Fruit fly (Drosophila melanogaster) whole organism, adult: ENCODE measurements around the gene CG8086.

Experiments used
- CG11617 ChIP-seq: fragments of 200-800 bp; sonication (Bioruptor generic); optimal IDR thresholded peaks from 2 replicates; lab custom pipeline; 2017; ENCODE audit warnings: mild to moderate bottlenecking, missing biosample characterization, missing genetic modification reagents, missing genetic modification characterization
- CG12768 ChIP-seq: fragments of 200-800 bp; sonication (Bioruptor generic); optimal IDR thresholded peaks from 2 replicates; lab custom pipeline; 2017; ENCODE audit warnings: missing biosample characterization, missing genetic modification characterization, mild to moderate bottlenecking, moderate library complexity, missing genetic modification reagents
- CG14711 ChIP-seq: fragments of 200-800 bp; sonication (Bioruptor generic); optimal IDR thresholded peaks from 2 replicates; lab custom pipeline; 2018; ENCODE audit warnings: missing biosample characterization, mild to moderate bottlenecking, missing genetic modification characterization, moderate library complexity
- CG1620 ChIP-seq: fragments of 200-800 bp; sonication (Bioruptor generic); optimal IDR thresholded peaks from 2 replicates; lab custom pipeline; 2016; ENCODE audit warnings: missing biosample characterization, missing genetic modification characterization
- CG33017 ChIP-seq: fragments of 200-800 bp; sonication (Bioruptor generic); optimal IDR thresholded peaks from 2 replicates; lab custom pipeline; 2018; ENCODE audit warnings: missing biosample characterization, mild to moderate bottlenecking, missing genetic modification characterization, moderate library complexity
- CG5204 ChIP-seq: fragments of 200-800 bp; sonication (Bioruptor generic); optimal IDR thresholded peaks from 2 replicates; lab custom pipeline; 2016; ENCODE audit warnings: missing biosample characterization, missing genetic modification characterization
- CG7045 ChIP-seq: fragments of 200-800 bp; sonication (Bioruptor generic); optimal IDR thresholded peaks from 2 replicates; lab custom pipeline; 2017; ENCODE audit warnings: missing biosample characterization, mild to moderate bottlenecking, missing genetic modification characterization
- CG7101 ChIP-seq: fragments of 200-800 bp; sonication (Bioruptor generic); optimal IDR thresholded peaks from 2 replicates; lab custom pipeline; 2018; ENCODE audit warnings: missing biosample characterization, mild to moderate bottlenecking, missing genetic modification characterization, moderate library complexity
- Clk ChIP-seq: fragments of 200-800 bp; sonication (Bioruptor generic); optimal IDR thresholded peaks from 2 replicates; lab custom pipeline; 2017; ENCODE audit warnings: missing biosample characterization, missing genetic modification characterization
- Crg-1 ChIP-seq: fragments of 200-800 bp; sonication (Bioruptor generic); optimal IDR thresholded peaks from 2 replicates; lab custom pipeline; 2016; ENCODE audit warnings: missing biosample characterization, missing genetic modification characterization
- Hr96 ChIP-seq: fragments of 200-800 bp; sonication (Bioruptor generic); optimal IDR thresholded peaks from 2 replicates; lab custom pipeline; 2016; ENCODE audit warnings: missing biosample characterization, missing genetic modification characterization
- Mnt ChIP-seq: fragments of 200-800 bp; sonication (Bioruptor generic); optimal IDR thresholded peaks from 2 replicates; lab custom pipeline; 2016; ENCODE audit warnings: missing biosample characterization, mild to moderate bottlenecking, missing genetic modification characterization
- bab1 ChIP-seq: fragments of 200-800 bp; sonication (Bioruptor generic); optimal IDR thresholded peaks from 3 replicates; lab custom pipeline; 2019; ENCODE audit warnings: missing biosample characterization, mild to moderate bottlenecking, missing genetic modification characterization, moderate library complexity
- cic ChIP-seq: fragments of 200-800 bp; sonication (Bioruptor generic); optimal IDR thresholded peaks from 2 replicates; lab custom pipeline; 2017; ENCODE audit warnings: missing biosample characterization, mild to moderate bottlenecking, missing genetic modification characterization, moderate library complexity
- cnc ChIP-seq, 2 experiments: fragments of >200 bp; optimal IDR thresholded peaks; 2 replicates each; lab custom pipeline; 2017
- kay ChIP-seq: fragments of 200-800 bp; sonication (Bioruptor generic); peaks from one replicate; lab custom pipeline; 2016; ENCODE audit warnings: missing biosample characterization, missing genetic modification characterization, borderline replicate concordance
- ovo ChIP-seq: fragments of 200-800 bp; sonication (Bioruptor generic); optimal IDR thresholded peaks from 2 replicates; lab custom pipeline; 2016; ENCODE audit warnings: missing biosample characterization, missing genetic modification characterization
- pad ChIP-seq: fragments of 200-800 bp; sonication (Bioruptor generic); optimal IDR thresholded peaks from 3 replicates; lab custom pipeline; 2017; ENCODE audit warnings: missing biosample characterization, missing genetic modification characterization, mild to moderate bottlenecking, moderate library complexity, missing genetic modification reagents
- tj ChIP-seq: fragments of 200-800 bp; sonication (Bioruptor generic); optimal IDR thresholded peaks from 3 replicates; lab custom pipeline; 2017; ENCODE audit warnings: missing biosample characterization, mild to moderate bottlenecking, missing genetic modification characterization, moderate library complexity
- toe ChIP-seq: fragments of 200-800 bp; sonication (Bioruptor generic); optimal IDR thresholded peaks from 2 replicates; lab custom pipeline; 2016; ENCODE audit warnings: missing biosample characterization, missing genetic modification characterization

CG8086 gene

DNA sequence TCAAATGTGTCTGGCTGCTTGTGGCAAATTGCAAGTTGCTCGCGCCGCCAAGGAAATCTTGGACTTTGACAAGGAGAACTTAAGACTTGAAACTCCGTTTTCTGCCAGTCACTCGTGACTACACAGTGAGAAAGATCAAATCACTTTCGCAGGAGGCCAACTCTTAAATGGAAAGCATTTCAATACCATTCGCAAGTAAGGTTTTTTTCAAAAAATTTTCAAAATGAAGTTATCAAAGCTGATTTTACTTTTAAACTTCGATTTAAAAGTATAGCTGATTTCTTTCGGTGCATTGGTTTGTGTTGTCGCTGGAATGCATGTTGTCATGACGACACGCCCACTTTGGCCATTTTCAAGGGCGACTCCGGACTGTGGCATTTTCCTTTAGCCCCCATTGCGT lies 24.9 kb downstream of the CG8086 start:
- no peak for TF ChIP-seq CG5204
- TF ChIP-seq Mnt (GFP tag; lab: Kevin White, UChicago), result no peak
- TF ChIP-seq Crg-1 (GFP tag; lab: Kevin White, UChicago), result no peak
- no peak for TF ChIP-seq cnc (optimal IDR thresholded peaks at IDR 0.05; lab: Kevin White, UChicago)
- no peak for TF ChIP-seq ovo (GFP tag; lab: Kevin White, UChicago)

DNA sequence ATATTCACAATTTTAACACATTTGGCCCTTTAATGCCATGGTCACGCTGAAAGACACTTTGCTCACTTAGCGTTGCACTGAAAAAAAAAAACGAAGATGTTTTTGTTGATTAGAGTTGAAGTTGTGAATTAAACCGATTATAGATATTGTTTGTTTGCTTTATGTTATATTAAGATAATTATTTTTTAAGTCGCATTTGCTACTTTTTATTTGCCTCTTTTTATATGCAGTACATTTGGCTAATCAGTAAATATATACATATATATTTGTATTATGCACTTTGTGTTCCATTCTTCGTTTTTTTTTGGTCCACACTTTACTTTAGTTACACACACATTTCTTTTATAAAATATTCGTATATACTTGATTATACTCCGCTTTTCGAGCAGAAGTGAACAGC lies 27.0 kb downstream of the CG8086 start:
- TF ChIP-seq kay (GFP tag; lab: Kevin White, UChicago) (peak; percentile 78), toe (GFP tag; lab: Kevin White, UChicago) (no peak), CG33017 (tag; lab: Kevin White, UChicago) (no peak)

DNA sequence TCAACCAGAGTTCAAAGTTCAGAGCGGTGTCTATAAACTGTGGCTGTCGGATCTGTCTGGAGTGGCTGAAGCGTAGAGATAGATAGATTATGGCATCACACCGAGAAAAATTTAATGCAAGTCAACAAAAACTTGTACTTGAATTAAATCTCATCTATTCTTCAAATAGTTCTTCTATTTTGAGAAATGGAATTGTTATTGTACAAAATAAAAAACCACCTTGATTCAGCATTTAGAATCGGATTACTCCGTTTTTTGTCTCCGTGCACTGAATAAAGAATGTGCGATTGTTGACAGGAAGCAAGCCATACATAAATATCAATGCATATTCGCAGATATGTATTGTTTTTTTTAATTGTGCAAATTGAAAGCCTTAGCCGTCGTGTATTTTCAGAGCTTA lies 27.7 kb downstream of the CG8086 start:
- TF ChIP-seq CG5204 (no peak), Crg-1 (GFP tag; lab: Kevin White, UChicago) (no peak), CG33017 (tag; lab: Kevin White, UChicago) (no peak), Mnt (GFP tag; lab: Kevin White, UChicago) (no peak), CG1620 (GFP tag; lab: Kevin White, UChicago) (no peak)

DNA sequence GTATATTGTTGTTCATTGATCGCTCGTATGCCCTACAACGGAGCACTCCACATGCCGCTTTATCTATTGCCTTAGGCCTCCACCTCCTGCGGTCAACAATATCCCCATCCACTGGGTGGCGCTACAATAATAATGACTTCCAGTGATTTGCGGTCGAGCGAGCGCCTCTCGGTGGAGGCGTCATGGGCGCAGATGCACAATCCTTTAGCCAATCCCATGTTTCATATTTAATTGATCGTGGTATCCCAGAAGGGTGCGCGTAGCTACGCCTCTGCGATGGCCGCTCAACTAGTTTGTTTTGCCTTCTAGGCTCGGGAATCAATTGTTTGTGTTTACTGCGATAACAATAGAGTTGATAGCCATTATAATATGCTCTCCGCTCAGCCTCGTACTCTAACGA lies 28.2 kb downstream of the CG8086 start:
- TF ChIP-seq Mnt (GFP tag; lab: Kevin White, UChicago) (no peak), CG7045 (GFP tag; lab: Kevin White, UChicago) (peak; percentile 5), cic (peak; percentile 75)

DNA sequence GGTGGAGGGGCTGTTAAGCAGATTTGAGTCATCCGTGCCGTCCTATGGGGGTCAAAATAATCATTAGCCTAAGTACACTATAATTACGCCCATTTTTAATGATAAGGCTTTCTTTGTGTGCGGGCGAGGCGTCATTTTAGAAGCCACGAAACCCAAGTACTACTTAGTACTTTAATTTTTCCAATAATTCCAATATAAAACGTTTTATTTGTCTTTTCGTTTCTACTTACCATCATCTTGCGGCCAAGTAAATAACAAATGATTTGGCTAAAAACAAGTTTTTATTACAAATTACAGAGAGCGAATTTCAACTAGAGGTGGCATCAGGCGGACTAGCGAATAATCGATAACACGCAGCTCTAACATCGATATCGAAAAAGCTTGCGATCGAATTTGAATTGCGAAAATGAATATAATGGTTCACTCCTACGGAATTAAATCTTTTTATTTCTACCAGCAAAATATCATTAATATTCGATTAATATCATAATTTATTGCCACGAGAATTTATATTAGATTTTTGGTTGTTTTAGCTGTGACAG lies 36.8 kb downstream of the CG8086 start, which contains the start of gene Snx6:
Gene Snx6 (minus strand): TSS at position 349 of the 542 bp plus-strand sequence.
- TF ChIP-seq Hr96 (GFP tag; lab: Kevin White, UChicago) (no peak), pad (GFP tag; lab: Kevin White, UChicago) (no peak), kay (GFP tag; lab: Kevin White, UChicago) (peak; percentile 88), CG33017 (tag; lab: Kevin White, UChicago) (no peak), CG7045 (GFP tag; lab: Kevin White, UChicago) (no peak), bab1 (peak; percentile 48), CG14711 (no peak), toe (GFP tag; lab: Kevin White, UChicago) (no peak)

DNA sequence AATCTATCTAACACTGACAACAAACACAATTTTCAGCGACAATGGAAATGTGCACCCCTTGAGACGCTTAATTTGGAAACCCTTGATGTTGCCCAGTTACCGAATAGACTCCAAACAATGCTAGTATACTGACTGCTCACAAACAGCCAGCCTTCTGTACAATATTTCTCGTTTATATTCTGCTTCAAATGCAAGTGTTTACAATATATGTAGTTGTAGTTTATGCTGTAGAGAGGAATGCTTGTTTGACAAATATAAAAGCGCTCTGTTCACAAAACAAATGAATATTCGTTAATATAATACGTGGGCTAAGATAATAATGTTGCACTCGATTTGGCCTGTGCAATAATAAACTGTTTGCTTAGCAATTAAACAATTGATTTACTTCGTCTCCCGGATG lies 39.4 kb downstream of the CG8086 start, which contains the start of gene CG8292:
Gene CG8292 (minus strand): TSS at position 101 of the 400 bp plus-strand sequence.
- TF ChIP-seq tj (GFP tag; lab: Kevin White, UChicago), result no peak
- no peak for TF ChIP-seq kay (GFP tag; lab: Kevin White, UChicago)
- no peak for TF ChIP-seq CG7101 (tag; lab: Kevin White, UChicago)

DNA sequence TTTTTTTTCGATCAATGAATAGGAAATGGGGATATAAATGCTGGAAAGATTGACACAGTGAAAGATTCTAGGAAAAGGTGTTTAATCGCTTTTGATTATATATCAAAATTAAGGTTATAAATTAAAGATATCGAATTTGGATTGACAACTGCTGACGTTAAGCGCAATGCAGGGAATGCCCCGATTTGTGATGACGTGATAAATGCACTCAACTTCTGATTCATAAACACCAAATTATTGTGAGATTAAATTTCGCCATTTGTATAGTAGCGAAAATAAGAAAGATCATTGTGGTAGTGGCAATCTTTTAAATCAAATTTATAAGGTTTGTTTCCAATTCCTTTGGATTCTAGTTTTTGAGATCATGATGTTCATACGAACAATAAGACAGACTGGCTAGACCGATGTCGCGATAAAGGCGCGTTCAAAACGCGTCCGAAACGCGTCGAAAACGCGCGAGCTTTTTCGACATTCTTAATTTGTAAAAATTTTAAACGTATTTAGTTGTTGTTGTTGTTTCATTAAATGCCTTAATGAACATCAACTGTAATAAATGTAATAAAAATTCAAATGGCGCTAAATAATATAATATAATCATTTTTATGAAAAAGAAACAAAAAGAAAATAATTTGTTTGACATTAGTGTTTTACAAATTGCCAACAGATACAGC lies 41.9 kb downstream of the CG8086 start, which contains the start of gene CG8349:
Gene CG8349 (plus strand): TSS at position 657 of the 671 bp plus-strand sequence.
- TF ChIP-seq cic, result no peak
- TF ChIP-seq kay (GFP tag; lab: Kevin White, UChicago), result peak; percentile 81
- TF ChIP-seq CG14711, result no peak

DNA sequence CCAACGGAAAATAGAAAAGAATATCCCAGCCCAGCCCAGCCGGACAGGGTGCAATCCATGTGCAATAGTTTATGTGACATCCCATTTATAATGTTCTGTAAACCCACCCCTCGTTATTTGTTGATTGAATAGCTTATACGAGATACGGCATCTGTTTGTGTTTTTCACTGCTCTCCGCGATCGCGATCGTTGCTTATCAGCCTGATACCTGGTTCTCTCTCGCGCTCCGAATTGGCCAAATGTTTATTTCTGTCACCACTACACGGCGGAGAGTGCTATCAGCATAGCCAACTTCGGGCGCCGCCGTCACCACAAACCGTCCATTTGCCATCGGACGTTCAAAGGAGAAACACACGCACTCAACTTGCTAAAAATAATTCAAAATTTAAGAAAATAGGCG lies 43.3 kb downstream of the CG8086 start, which contains the start of gene CG8353:
Gene CG8353 (plus strand): TSS at position 59 of the 400 bp plus-strand sequence.
- TF ChIP-seq CG14711 (no peak), Mnt (GFP tag; lab: Kevin White, UChicago) (peak; percentile 58), Clk (GFP tag; lab: Kevin White, UChicago) (no peak), CG11617 (peak; percentile 50), cnc (optimal IDR thresholded peaks at IDR 0.05; lab: Kevin White, UChicago) (no peak), Hr96 (GFP tag; lab: Kevin White, UChicago) (no peak), Crg-1 (GFP tag; lab: Kevin White, UChicago) (no peak), CG33017 (tag; lab: Kevin White, UChicago) (peak; percentile 32), CG12768 (peak; percentile 63), tj (GFP tag; lab: Kevin White, UChicago) (no peak), pad (GFP tag; lab: Kevin White, UChicago) (no peak), CG5204 (no peak), CG7045 (GFP tag; lab: Kevin White, UChicago) (peak; percentile 8), ovo (GFP tag; lab: Kevin White, UChicago) (no peak), cic (peak; percentile 90), CG7101 (tag; lab: Kevin White, UChicago) (no peak), CG1620 (GFP tag; lab: Kevin White, UChicago) (no peak), toe (GFP tag; lab: Kevin White, UChicago) (no peak)
